Worm (Caenorhabditis elegans) whole organism, L2 larva: ENCODE measurements around the gene B0035.21.

Experiments used
- C34F6.9 ChIP-seq: fragments of 150-350 bp; optimal IDR thresholded peaks from 2 replicates; lab custom pipeline; 2014; ENCODE audit warnings: missing biosample characterization, missing genetic modification characterization
- alr-1 ChIP-seq: fragments of 150-350 bp; optimal IDR thresholded peaks from 2 replicates; lab custom pipeline; 2014; ENCODE audit warnings: missing biosample characterization, missing genetic modification characterization
- lin-11 ChIP-seq: fragments of 150-350 bp; sonication (generic microtip); optimal IDR thresholded peaks from 2 replicates; lab custom pipeline; 2014; ENCODE audit warnings: missing biosample characterization, missing genetic modification characterization, inconsistent platforms, mixed read lengths

- TF ChIP-seq lin-11 (no peak), C34F6.9 (tag; lab: Kevin White, UChicago) (no peak), alr-1 (tag; lab: Kevin White, UChicago) (no peak)
Observed at ce11 chrIV:11371645-11372044, 44.6 kb downstream of the B0035.21 start, which contains the start of gene sec-31.
